Fruit fly (Drosophila melanogaster) whole organism, adult: ENCODE data around the gene SoxN.

Source experiments
- CG14711 ChIP-seq: fragments of 200-800 bp; sonication (Bioruptor generic); optimal IDR thresholded peaks from 2 replicates; lab custom pipeline; 2018; ENCODE audit warnings: missing biosample characterization, mild to moderate bottlenecking, missing genetic modification characterization, moderate library complexity
- CG7045 ChIP-seq: fragments of 200-800 bp; sonication (Bioruptor generic); optimal IDR thresholded peaks from 2 replicates; lab custom pipeline; 2017; ENCODE audit warnings: missing biosample characterization, mild to moderate bottlenecking, missing genetic modification characterization
- CG7101 ChIP-seq: fragments of 200-800 bp; sonication (Bioruptor generic); optimal IDR thresholded peaks from 2 replicates; lab custom pipeline; 2018; ENCODE audit warnings: missing biosample characterization, mild to moderate bottlenecking, missing genetic modification characterization, moderate library complexity
- pad ChIP-seq: fragments of 200-800 bp; sonication (Bioruptor generic); optimal IDR thresholded peaks from 3 replicates; lab custom pipeline; 2017; ENCODE audit warnings: missing biosample characterization, missing genetic modification characterization, mild to moderate bottlenecking, moderate library complexity, missing genetic modification reagents

dm6 chr2L:8860767-8861166, 35.3 kb downstream of the SoxN start:
- TF ChIP-seq CG14711 (no peak), pad (GFP tag; lab: Kevin White, UChicago) (no peak), CG7045 (GFP tag; lab: Kevin White, UChicago) (no peak), CG7101 (tag; lab: Kevin White, UChicago) (no peak)
